Fruit fly (Drosophila melanogaster): ENCODE measurements around the gene XNP.

DNA sequence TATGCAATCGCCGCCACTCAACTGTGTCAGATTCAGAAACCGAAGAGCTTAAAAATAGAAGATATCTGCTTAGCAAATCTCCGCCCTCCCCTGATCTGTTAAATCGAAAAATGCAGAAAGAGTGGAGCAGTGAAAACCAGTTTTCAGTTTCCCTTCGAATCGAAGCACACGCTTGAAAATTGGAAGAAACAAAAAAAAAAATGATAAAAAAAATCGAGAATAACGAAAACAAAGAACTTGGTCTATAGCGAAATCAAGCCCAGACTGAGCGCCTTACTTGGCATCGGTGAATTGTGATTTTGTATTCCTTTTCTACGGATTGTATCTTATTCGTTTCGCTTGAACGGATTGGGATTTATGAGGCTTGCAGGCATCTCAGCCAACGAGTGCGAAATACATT, 46.7 kb upstream of the XNP start:
- TF ChIP-seq CG8478 (optimal IDR thresholded peaks at IDR 0.05) (no peak), CTCF (optimal IDR thresholded peaks at IDR 0.05) (no peak)

Data from S2 (cell line).